Worm (Caenorhabditis elegans): Measurements from ENCODE around the gene F36H5.4.
A peak's percentile ranks its signal among the peaks of the same experiment; 100 is the strongest.

Gene F36H5.4

DNA sequence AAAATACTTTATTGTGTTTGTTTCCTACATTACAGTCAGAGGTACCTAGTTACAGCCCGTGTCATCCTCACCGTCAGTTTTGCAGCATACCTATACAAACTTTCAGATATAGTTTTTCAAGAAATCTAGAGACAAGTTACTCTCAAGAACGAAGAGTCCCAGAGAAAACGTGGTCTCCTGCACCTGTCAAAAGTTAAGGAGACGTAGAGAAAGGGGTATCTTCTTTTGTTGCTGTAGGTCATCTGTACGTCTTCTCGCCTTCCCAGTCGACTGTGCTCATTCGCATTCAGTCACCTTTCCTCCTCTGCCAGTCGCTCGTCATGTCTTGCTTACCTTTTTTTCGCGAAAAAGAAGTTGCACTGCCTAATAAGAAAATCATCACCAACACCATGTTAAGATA is at the start of gene F36H5.4:
F36H5.4 (plus strand) TSS at position 301 of the 400 bp plus-strand sequence.
- TF ChIP-seq ets-7 (tag; optimal IDR thresholded peaks at IDR 0.05) (no peak), ama-1 (optimal IDR thresholded peaks at IDR 0.05) (no peak), scrt-1 (GFP tag; IDR thresholded peaks at IDR 0.05) (no peak), F13C5.2 (tag; optimal IDR thresholded peaks at IDR 0.05) (no peak), tbx-11 (GFP tag; IDR thresholded peaks at IDR 0.05) (no peak), sea-1 (GFP tag; conservative IDR thresholded peaks at IDR 0.05) (no peak), aly-1 (tag; optimal IDR thresholded peaks at IDR 0.05) (no peak), pes-1 (GFP tag; IDR thresholded peaks at IDR 0.05) (no peak), B0310.2 (tag; optimal IDR thresholded peaks at IDR 0.05) (no peak), hmbx-1 (tag; optimal IDR thresholded peaks at IDR 0.05) (no peak), tra-4 (tag; optimal IDR thresholded peaks at IDR 0.05) (no peak), hnd-1 (tag; optimal IDR thresholded peaks at IDR 0.05) (no peak), ceh-36 (tag; optimal IDR thresholded peaks at IDR 0.05) (no peak), tbx-37 (GFP tag; conservative IDR thresholded peaks at IDR 0.05) (no peak), hmg-4 (GFP tag; optimal IDR thresholded peaks at IDR 0.05) (no peak), flt-1 (GFP tag; IDR thresholded peaks at IDR 0.05) (no peak), ceh-13 (GFP tag; optimal IDR thresholded peaks at IDR 0.05) (no peak)

DNA sequence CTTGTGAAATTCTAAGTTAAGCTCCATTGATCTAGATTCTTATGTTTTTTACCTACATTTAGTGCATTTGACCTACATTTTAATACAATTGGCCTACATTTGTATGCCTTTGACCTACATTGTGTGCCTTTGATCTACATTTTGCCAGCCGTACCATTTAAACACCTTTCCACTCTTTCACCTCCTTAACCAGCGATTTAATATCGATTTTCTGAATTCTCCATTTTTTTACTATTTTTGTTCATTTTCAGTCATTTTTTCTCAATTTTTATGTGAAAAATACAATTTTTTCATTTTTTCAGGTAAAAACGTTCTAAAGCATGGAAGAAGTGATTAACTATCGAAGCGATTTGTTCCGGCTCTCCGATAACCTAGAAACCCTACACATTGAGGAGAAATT is 48.7 kb upstream of the F36H5.4 start, which contains the start of gene btb-7:
btb-7 (plus strand) TSS at position 301 of the 400 bp plus-strand sequence.
- no peak for TF ChIP-seq ceh-36 (tag; optimal IDR thresholded peaks at IDR 0.05)
- TF ChIP-seq hmbx-1 (tag; optimal IDR thresholded peaks at IDR 0.05) = no peak
- TF ChIP-seq aly-1 (tag; optimal IDR thresholded peaks at IDR 0.05) = no peak

DNA sequence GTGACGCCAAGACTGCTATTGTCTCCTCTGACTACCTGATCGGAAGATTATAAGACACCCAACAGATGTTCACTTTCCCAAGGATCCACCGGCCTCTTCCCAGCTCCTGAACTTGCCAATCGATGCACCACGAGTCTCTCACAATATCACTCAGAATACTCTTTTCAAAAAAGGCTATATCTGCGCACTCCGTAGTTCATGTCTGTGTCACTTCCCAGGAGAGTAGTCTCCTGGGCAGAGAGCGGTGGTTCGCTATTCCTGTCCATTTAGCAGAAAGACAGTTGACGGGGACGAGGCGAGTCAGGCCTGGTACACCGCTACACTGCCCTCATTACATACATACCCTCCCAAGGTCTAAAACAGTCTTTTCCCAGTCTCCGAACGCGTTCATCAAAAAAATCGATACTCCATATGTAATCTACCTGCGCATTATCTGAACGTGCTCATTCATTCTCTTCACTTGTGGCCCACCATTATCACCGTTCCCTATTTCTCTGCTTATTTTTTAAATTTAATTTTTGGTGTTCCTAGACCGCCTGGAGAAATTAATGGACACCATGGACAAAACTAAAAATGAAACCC is 46.8 kb upstream of the F36H5.4 start, which contains the start of gene btb-6:
btb-6 (plus strand) TSS at position 532 of the 582 bp plus-strand sequence.
- TF ChIP-seq ama-1 (optimal IDR thresholded peaks at IDR 0.05) (no peak), ceh-13 (GFP tag; optimal IDR thresholded peaks at IDR 0.05) (peak; percentile 1), hnd-1 (tag; optimal IDR thresholded peaks at IDR 0.05) (no peak)

DNA sequence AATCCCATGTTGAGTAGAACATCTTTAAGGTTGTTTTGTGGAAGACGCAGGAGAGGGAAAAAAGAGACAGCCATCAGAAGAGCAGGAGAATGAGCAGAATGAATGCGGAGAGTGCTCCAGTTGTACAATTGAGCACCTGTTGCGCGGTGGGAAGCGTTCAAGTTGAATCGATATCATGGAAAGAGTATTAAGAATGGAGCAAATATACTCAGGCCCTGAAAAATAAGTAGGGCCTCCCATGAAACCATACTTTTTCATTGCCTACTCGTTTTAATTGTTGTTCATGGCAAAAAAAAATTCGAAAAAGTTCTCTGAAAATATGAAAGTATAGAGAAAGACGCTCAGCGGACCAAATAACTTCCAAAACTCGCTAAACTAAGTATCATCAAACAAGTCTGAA is 42.5 kb upstream of the F36H5.4 start, which contains the start of gene fbxb-48:
fbxb-48 (minus strand) TSS at position 101 of the 400 bp plus-strand sequence.
- no peak for TF ChIP-seq tbx-37 (GFP tag; conservative IDR thresholded peaks at IDR 0.05)
- no peak for TF ChIP-seq ets-7 (tag; optimal IDR thresholded peaks at IDR 0.05)
- no peak for TF ChIP-seq F13C5.2 (tag; optimal IDR thresholded peaks at IDR 0.05)
- no peak for TF ChIP-seq sea-1 (GFP tag; conservative IDR thresholded peaks at IDR 0.05)
- TF ChIP-seq ceh-36 (tag; optimal IDR thresholded peaks at IDR 0.05) = no peak
- no peak for TF ChIP-seq hmbx-1 (tag; optimal IDR thresholded peaks at IDR 0.05)
- no peak for TF ChIP-seq aly-1 (tag; optimal IDR thresholded peaks at IDR 0.05)

DNA sequence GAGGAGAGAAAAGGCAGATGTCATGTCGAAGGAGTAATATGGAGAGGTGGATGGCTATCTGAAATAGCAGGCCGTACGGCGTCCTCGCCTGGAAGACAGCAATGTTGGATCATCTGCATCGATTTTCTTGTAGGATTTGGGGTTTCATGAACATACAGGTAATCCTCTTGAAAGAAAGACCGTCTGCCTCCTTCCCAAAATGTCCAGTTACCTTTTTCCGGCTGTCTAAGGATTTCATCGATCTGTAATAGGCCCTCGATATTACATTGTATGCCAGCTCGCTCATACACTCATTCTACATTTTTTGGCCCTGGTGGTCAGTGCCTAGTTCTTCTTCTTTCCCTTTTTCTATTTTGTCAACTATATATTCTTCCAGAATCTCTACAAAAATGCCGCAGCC is 39.3 kb upstream of the F36H5.4 start, which contains the start of the genes fbxb-5 and btb-8:
fbxb-5 (minus strand) TSS at position 101 of the 400 bp plus-strand sequence.
btb-8 (plus strand) TSS at position 377 of the 400 bp plus-strand sequence.
- no peak for TF ChIP-seq tbx-37 (GFP tag; conservative IDR thresholded peaks at IDR 0.05)
- no peak for TF ChIP-seq hmg-4 (GFP tag; optimal IDR thresholded peaks at IDR 0.05)
- TF ChIP-seq hmbx-1 (tag; optimal IDR thresholded peaks at IDR 0.05) = no peak
- TF ChIP-seq F13C5.2 (tag; optimal IDR thresholded peaks at IDR 0.05) = no peak
- TF ChIP-seq flt-1 (GFP tag; IDR thresholded peaks at IDR 0.05) = no peak
- no peak for TF ChIP-seq ama-1 (optimal IDR thresholded peaks at IDR 0.05)
- no peak for TF ChIP-seq aly-1 (tag; optimal IDR thresholded peaks at IDR 0.05)
- no peak for TF ChIP-seq pes-1 (GFP tag; IDR thresholded peaks at IDR 0.05)
- TF ChIP-seq tra-4 (tag; optimal IDR thresholded peaks at IDR 0.05) = no peak
- TF ChIP-seq B0310.2 (tag; optimal IDR thresholded peaks at IDR 0.05) = no peak
- TF ChIP-seq ceh-36 (tag; optimal IDR thresholded peaks at IDR 0.05) = no peak
- no peak for TF ChIP-seq tbx-11 (GFP tag; IDR thresholded peaks at IDR 0.05)
- no peak for TF ChIP-seq scrt-1 (GFP tag; IDR thresholded peaks at IDR 0.05)
- no peak for TF ChIP-seq ceh-13 (GFP tag; optimal IDR thresholded peaks at IDR 0.05)
- TF ChIP-seq hnd-1 (tag; optimal IDR thresholded peaks at IDR 0.05) = no peak
- no peak for TF ChIP-seq ets-7 (tag; optimal IDR thresholded peaks at IDR 0.05)

DNA sequence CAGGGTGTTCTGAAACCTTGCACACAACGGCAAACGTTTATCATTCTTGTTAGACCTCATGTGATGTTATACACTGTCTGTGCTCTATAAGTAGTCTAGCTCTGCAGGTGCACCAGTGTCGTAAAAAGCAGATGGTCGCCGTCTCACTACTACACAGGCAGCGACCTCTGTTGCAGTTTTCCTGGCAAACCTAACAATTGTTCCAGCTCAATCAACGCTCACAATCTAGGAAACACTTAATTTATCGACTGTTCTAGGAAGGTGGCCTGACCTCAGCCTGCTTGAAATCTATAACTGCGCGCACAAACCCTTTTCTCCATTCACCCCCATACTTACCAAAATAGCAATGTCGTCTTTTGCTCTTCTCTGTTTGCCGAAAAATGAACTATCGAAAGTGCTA is 37.4 kb upstream of the F36H5.4 start, which contains the start of gene fbxb-11:
fbxb-11 (plus strand) TSS at position 301 of the 400 bp plus-strand sequence.
- TF ChIP-seq sea-1 (GFP tag; conservative IDR thresholded peaks at IDR 0.05) = no peak

DNA sequence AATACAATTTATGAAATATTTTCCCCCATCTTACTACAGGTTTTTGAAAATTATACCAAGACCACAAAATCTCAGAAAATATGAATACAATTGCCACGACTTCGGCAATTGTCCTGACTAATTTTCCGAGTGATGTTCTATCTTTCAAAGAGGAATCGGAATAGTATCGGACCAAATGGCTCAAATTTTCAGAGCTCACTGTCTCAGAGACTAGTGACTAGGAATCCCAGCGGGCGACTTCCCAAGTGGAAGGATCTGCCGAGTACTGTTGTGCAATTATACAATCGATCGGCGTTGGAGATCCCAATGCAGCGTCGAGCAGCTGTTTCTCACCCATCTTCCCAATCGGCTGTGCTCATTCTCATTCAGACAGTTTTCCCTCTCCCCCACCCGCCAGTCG is 35.9 kb upstream of the F36H5.4 start, which contains the start of gene F45C12.17:
F45C12.17 (plus strand) TSS at position 377 of the 400 bp plus-strand sequence.
- TF ChIP-seq B0310.2 (tag; optimal IDR thresholded peaks at IDR 0.05) (no peak), tra-4 (tag; optimal IDR thresholded peaks at IDR 0.05) (no peak), tbx-11 (GFP tag; IDR thresholded peaks at IDR 0.05) (no peak), ama-1 (optimal IDR thresholded peaks at IDR 0.05) (no peak), pes-1 (GFP tag; IDR thresholded peaks at IDR 0.05) (no peak), flt-1 (GFP tag; IDR thresholded peaks at IDR 0.05) (no peak), hnd-1 (tag; optimal IDR thresholded peaks at IDR 0.05) (no peak)

DNA sequence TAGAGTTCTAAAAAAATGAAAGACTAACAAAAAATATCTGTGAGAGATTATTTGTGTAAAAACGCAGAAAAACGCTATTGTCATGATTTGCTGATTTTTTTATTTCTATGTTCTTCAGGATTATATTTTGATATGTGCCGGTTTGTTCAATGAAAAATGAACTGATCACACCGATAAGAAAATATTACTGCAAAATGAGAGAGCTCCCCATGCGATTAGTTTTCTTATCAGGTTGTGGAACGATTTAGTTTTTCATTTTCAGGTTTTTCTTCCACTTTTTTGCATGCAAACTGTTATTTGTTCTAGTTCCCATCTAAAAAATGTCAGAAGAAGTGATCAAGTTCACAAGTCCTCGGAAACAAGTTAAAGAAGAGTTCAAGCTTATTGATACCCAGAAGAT is 33.4 kb upstream of the F36H5.4 start, which contains the start of gene btb-9:
btb-9 (plus strand) TSS at position 254 of the 400 bp plus-strand sequence.
- TF ChIP-seq ceh-13 (GFP tag; optimal IDR thresholded peaks at IDR 0.05) (no peak), flt-1 (GFP tag; IDR thresholded peaks at IDR 0.05) (no peak), ets-7 (tag; optimal IDR thresholded peaks at IDR 0.05) (no peak), tbx-11 (GFP tag; IDR thresholded peaks at IDR 0.05) (no peak), hnd-1 (tag; optimal IDR thresholded peaks at IDR 0.05) (no peak)
